Worm (Caenorhabditis elegans) whole organism, late embryonic: ENCODE data around the gene srx-114.

Source experiments
- C08G9.2 ChIP-seq: sonication (generic microtip); optimal IDR thresholded peaks from 2 replicates; lab custom pipeline; 2016; ENCODE audit warnings: mild to moderate bottlenecking, missing genetic modification characterization, moderate library complexity, missing compliant biosample characterization
- C38D4.7 ChIP-seq: fragments of 200-800 bp; sonication (Bioruptor generic); optimal IDR thresholded peaks from 2 replicates; lab custom pipeline; 2018; ENCODE audit warnings: mild to moderate bottlenecking, missing genetic modification characterization, moderate library complexity, missing compliant biosample characterization
- F13H6.1 ChIP-seq: sonication (generic microtip); optimal IDR thresholded peaks from 2 replicates; lab custom pipeline; 2016; ENCODE audit warnings: missing genetic modification characterization, missing compliant biosample characterization
- T23F11.4 ChIP-seq: fragments of 200-800 bp; sonication (Bioruptor generic); optimal IDR thresholded peaks from 2 replicates; lab custom pipeline; 2018; ENCODE audit warnings: mild to moderate bottlenecking, missing genetic modification characterization, missing compliant biosample characterization
- Y22D7AL.16 ChIP-seq: sonication (generic microtip); optimal IDR thresholded peaks from 2 replicates; lab custom pipeline; 2016; ENCODE audit warnings: missing genetic modification characterization, missing compliant biosample characterization
- ahr-1 ChIP-seq: sonication (generic microtip); optimal IDR thresholded peaks from 2 replicates; lab custom pipeline; 2016; ENCODE audit warnings: missing genetic modification characterization, missing compliant biosample characterization
- ama-1 ChIP-seq: fragments of 150-350 bp; optimal IDR thresholded peaks from 2 replicates; lab custom pipeline; 2014
- ceh-18 ChIP-seq: sonication (generic microtip); optimal IDR thresholded peaks from 2 replicates; lab custom pipeline; 2016; ENCODE audit warnings: missing genetic modification characterization, missing compliant biosample characterization
- ceh-24 ChIP-seq: sonication (generic microtip); optimal IDR thresholded peaks from 2 replicates; lab custom pipeline; 2016; ENCODE audit warnings: mild to moderate bottlenecking, missing genetic modification characterization, missing compliant biosample characterization
- ceh-34 ChIP-seq: sonication (generic microtip); optimal IDR thresholded peaks from 2 replicates; lab custom pipeline; 2016; ENCODE audit warnings: mild to moderate bottlenecking, missing genetic modification characterization, missing compliant biosample characterization
- ceh-48 ChIP-seq: sonication (generic microtip); optimal IDR thresholded peaks from 2 replicates; lab custom pipeline; 2016; ENCODE audit warnings: missing genetic modification characterization, inconsistent platforms, missing compliant biosample characterization
- ceh-9 ChIP-seq: sonication (generic microtip); optimal IDR thresholded peaks from 2 replicates; lab custom pipeline; 2016; ENCODE audit warnings: mild to moderate bottlenecking, missing genetic modification characterization, inconsistent platforms, missing compliant biosample characterization
- elt-4 ChIP-seq: sonication (generic microtip); optimal IDR thresholded peaks from 2 replicates; lab custom pipeline; 2016; ENCODE audit warnings: missing genetic modification characterization, missing compliant biosample characterization
- ets-4 ChIP-seq: sonication (generic microtip); optimal IDR thresholded peaks from 2 replicates; lab custom pipeline; 2016; ENCODE audit warnings: missing genetic modification characterization, missing compliant biosample characterization
- eyg-1 ChIP-seq: sonication (generic microtip); optimal IDR thresholded peaks from 2 replicates; lab custom pipeline; 2016; ENCODE audit warnings: missing genotype, missing genetic modification characterization, missing compliant biosample characterization
- gmeb-2 ChIP-seq: sonication (generic microtip); optimal IDR thresholded peaks from 2 replicates; lab custom pipeline; 2016; ENCODE audit warnings: missing genetic modification characterization, inconsistent platforms, missing compliant biosample characterization
- hlh-13 ChIP-seq: fragments of 200-800 bp; sonication (Bioruptor generic); optimal IDR thresholded peaks from 2 replicates; lab custom pipeline; 2018; ENCODE audit warnings: mild to moderate bottlenecking, missing genetic modification characterization, missing compliant biosample characterization
- hlh-15 ChIP-seq: sonication (generic microtip); optimal IDR thresholded peaks from 2 replicates; lab custom pipeline; 2016; ENCODE audit warnings: missing genetic modification characterization, missing compliant biosample characterization
- lin-11 ChIP-seq: fragments of 200-800 bp; sonication (Bioruptor generic); optimal IDR thresholded peaks from 2 replicates; lab custom pipeline; 2018; ENCODE audit warnings: mild to moderate bottlenecking, missing genetic modification characterization, missing compliant biosample characterization
- madf-2 ChIP-seq: sonication (generic microtip); optimal IDR thresholded peaks from 2 replicates; lab custom pipeline; 2017; ENCODE audit warnings: missing genetic modification characterization, missing compliant biosample characterization
- mec-3 ChIP-seq: sonication (generic microtip); optimal IDR thresholded peaks from 2 replicates; lab custom pipeline; 2016; ENCODE audit warnings: borderline replicate concordance, missing genetic modification characterization, missing compliant biosample characterization
- nfya-1 ChIP-seq: sonication (generic microtip); optimal IDR thresholded peaks from 2 replicates; lab custom pipeline; 2017; ENCODE audit warnings: missing genetic modification characterization, mild to moderate bottlenecking, missing compliant biosample characterization, antibody characterized with exemption, moderate library complexity
- nhr-11 ChIP-seq: fragments of 150-350 bp; optimal IDR thresholded peaks from 2 replicates; lab custom pipeline; 2014; ENCODE audit warnings: missing biosample characterization, missing genetic modification characterization
- nhr-232 ChIP-seq: sonication (generic microtip); optimal IDR thresholded peaks from 2 replicates; lab custom pipeline; 2016; ENCODE audit warnings: missing genetic modification characterization, missing compliant biosample characterization
- npax-4 ChIP-seq: sonication (generic microtip); optimal IDR thresholded peaks from 2 replicates; lab custom pipeline; 2016; ENCODE audit warnings: missing genetic modification characterization, missing compliant biosample characterization
- odd-2 ChIP-seq: sonication (generic microtip); optimal IDR thresholded peaks from 2 replicates; lab custom pipeline; 2017; ENCODE audit warnings: antibody characterized with exemption, mild to moderate bottlenecking, missing genetic modification characterization, missing compliant biosample characterization
- pha-2 ChIP-seq: sonication (generic microtip); optimal IDR thresholded peaks from 2 replicates; lab custom pipeline; 2017; ENCODE audit warnings: mild to moderate bottlenecking, missing genetic modification characterization, missing compliant biosample characterization
- pha-4 ChIP-seq: fragments of 150-350 bp; optimal IDR thresholded peaks from 2 replicates; lab custom pipeline; 2018; ENCODE audit warnings: missing biosample characterization, missing genetic modification reagents, missing genetic modification characterization
- pros-1 ChIP-seq: fragments of 150-350 bp; optimal IDR thresholded peaks from 2 replicates; lab custom pipeline; 2014; ENCODE audit warnings: missing biosample characterization, missing genetic modification reagents, missing genetic modification characterization
- ref-2 ChIP-seq: sonication (generic microtip); optimal IDR thresholded peaks from 2 replicates; lab custom pipeline; 2016; ENCODE audit warnings: missing genetic modification characterization, missing compliant biosample characterization
- rnt-1 ChIP-seq: sonication (generic microtip); optimal IDR thresholded peaks from 2 replicates; lab custom pipeline; 2016; ENCODE audit warnings: missing genetic modification characterization, missing compliant biosample characterization
- sdc-2 ChIP-seq: sonication (generic microtip); optimal IDR thresholded peaks from 2 replicates; lab custom pipeline; 2016; ENCODE audit warnings: missing genotype, missing genetic modification characterization, missing compliant biosample characterization
- sox-2 ChIP-seq: fragments of 200-800 bp; sonication (Bioruptor generic); IDR thresholded peaks from 2 replicates; pipeline ENCODE4 v1.3.6; 2022; ENCODE audit warnings: missing genetic modification reagents, missing genetic modification characterization, missing compliant biosample characterization
- syd-9 ChIP-seq: sonication (generic microtip); optimal IDR thresholded peaks from 2 replicates; lab custom pipeline; 2016; ENCODE audit warnings: mild to moderate bottlenecking, missing genetic modification characterization, moderate library complexity, missing compliant biosample characterization
- tbx-7 ChIP-seq: sonication (generic microtip); optimal IDR thresholded peaks from 2 replicates; lab custom pipeline; 2016; ENCODE audit warnings: missing genotype, missing genetic modification characterization, missing compliant biosample characterization
- ttx-3 ChIP-seq: sonication (generic microtip); optimal IDR thresholded peaks from 2 replicates; lab custom pipeline; 2016; ENCODE audit warnings: missing genetic modification reagents, missing genetic modification characterization, missing compliant biosample characterization
- unc-3 ChIP-seq, 2 experiments: fragments of 200-800 bp in 1 of 2; sonication (Bioruptor generic) in 1 of 2; sonication (generic microtip) in 1 of 2; conservative IDR thresholded peaks in 1 of 2; optimal IDR thresholded peaks in 1 of 2; 2 replicates each; pipeline versions ENCODE4 v1.3.6 to Lab custom; 2016 to 2022; ENCODE audit warnings: missing compliant biosample characterization in 2 of 2, missing genetic modification characterization in 2 of 2, missing genetic modification reagents in 1 of 2
- unc-42 ChIP-seq: sonication (generic microtip); optimal IDR thresholded peaks from 2 replicates; lab custom pipeline; 2016; ENCODE audit warnings: missing genotype, missing genetic modification characterization, missing compliant biosample characterization
- unc-86 ChIP-seq: sonication (generic microtip); optimal IDR thresholded peaks from 2 replicates; lab custom pipeline; 2016; ENCODE audit warnings: missing genetic modification characterization, missing compliant biosample characterization
- ztf-16 ChIP-seq: sonication (generic microtip); optimal IDR thresholded peaks from 2 replicates; lab custom pipeline; 2017; ENCODE audit warnings: missing genetic modification characterization, missing compliant biosample characterization

The srx-114 gene

ce11 chrII:5433069-5433468 lies at the start of gene srx-114:
Gene srx-114, minus strand, starts transcription at chrII:5433169.
- no peak for TF ChIP-seq pros-1 (tag; lab: Kevin White, UChicago)
- no peak for TF ChIP-seq hlh-15
- no peak for TF ChIP-seq hlh-13
- TF ChIP-seq rnt-1 (tag; lab: Kevin White, UChicago) = no peak
- TF ChIP-seq sox-2 (GFP tag; lab: Robert Waterston, UW) = no peak
- TF ChIP-seq ceh-18 (tag; lab: Kevin White, UChicago) = no peak
- no peak for TF ChIP-seq ceh-48
- no peak for TF ChIP-seq ets-4 (tag; lab: Kevin White, UChicago)
- no peak for TF ChIP-seq eyg-1
- TF ChIP-seq elt-4 (tag; lab: Kevin White, UChicago) = no peak
- no peak for TF ChIP-seq ztf-16 (tag; lab: Kevin White, UChicago)
- TF ChIP-seq Y22D7AL.16 (tag; lab: Kevin White, UChicago) = no peak
- no peak for TF ChIP-seq ceh-24 (tag; lab: Kevin White, UChicago)
- TF ChIP-seq madf-2 = no peak
- TF ChIP-seq nhr-11 (tag; lab: Kevin White, UChicago) = no peak
- TF ChIP-seq C08G9.2 (tag; lab: Kevin White, UChicago) = no peak
- no peak for TF ChIP-seq npax-4
- no peak for TF ChIP-seq nhr-232 (tag; lab: Kevin White, UChicago)
- no peak for TF ChIP-seq F13H6.1 (tag; lab: Kevin White, UChicago)

- TF ChIP-seq ceh-9 (tag; lab: Kevin White, UChicago) = no peak
- no peak for TF ChIP-seq ets-4 (tag; lab: Kevin White, UChicago)
- TF ChIP-seq ref-2 (tag; lab: Kevin White, UChicago) = no peak
- TF ChIP-seq pha-2 (tag; lab: Kevin White, UChicago) = no peak
- TF ChIP-seq sdc-2 = no peak
- no peak for TF ChIP-seq odd-2 (tag; lab: Kevin White, UChicago)
- no peak for TF ChIP-seq nhr-232 (tag; lab: Kevin White, UChicago)
- TF ChIP-seq ama-1 (lab: Kevin White, UChicago) = no peak
- TF ChIP-seq tbx-7 = no peak
- no peak for TF ChIP-seq eyg-1
- TF ChIP-seq ahr-1 (tag; lab: Kevin White, UChicago) = no peak
- TF ChIP-seq T23F11.4 (GFP tag; lab: Kevin White, UChicago) = no peak
- TF ChIP-seq lin-11 (tag; lab: Kevin White, UChicago) = no peak
These were observed 49.0 kb upstream of the srx-114 start, which contains the start of gene cal-8 for ce11 chrII:5481982-5482381. Gene cal-8, minus strand, starts transcription at chrII:5482041.

- TF ChIP-seq ceh-9 (tag; lab: Kevin White, UChicago) (no peak), unc-3 (GFP tag; conservative IDR thresholded peaks at IDR 0.05; lab: Robert Waterston, UW) (no peak), unc-3 (tag; optimal IDR thresholded peaks at IDR 0.05; lab: Kevin White, UChicago) (no peak), ceh-34 (tag; lab: Kevin White, UChicago) (no peak), nfya-1 (tag; lab: Kevin White, UChicago) (no peak), C38D4.7 (GFP tag; lab: Kevin White, UChicago) (no peak), ref-2 (tag; lab: Kevin White, UChicago) (no peak), eyg-1 (no peak)
These were observed 45.3 kb upstream of the srx-114 start, which contains the start of gene F56D1.1 for ce11 chrII:5478318-5478717. Gene F56D1.1, plus strand, starts transcription at chrII:5478618.

ce11 chrII:5474946-5475345 lies 42.0 kb upstream of the srx-114 start, which contains the start of gene ilcr-2:
Gene ilcr-2, plus strand, starts transcription at chrII:5475246.
- TF ChIP-seq ceh-48 (no peak), syd-9 (tag; lab: Kevin White, UChicago) (no peak), sox-2 (GFP tag; lab: Robert Waterston, UW) (no peak), C38D4.7 (GFP tag; lab: Kevin White, UChicago) (no peak), rnt-1 (tag; lab: Kevin White, UChicago) (no peak)

- TF ChIP-seq ets-4 (tag; lab: Kevin White, UChicago) = no peak
- TF ChIP-seq odd-2 (tag; lab: Kevin White, UChicago) = no peak
- TF ChIP-seq unc-42 = peak; percentile 53
- no peak for TF ChIP-seq pha-4 (tag; lab: Kevin White, UChicago)
- no peak for TF ChIP-seq mec-3 (tag; lab: Kevin White, UChicago)
- TF ChIP-seq gmeb-2 (tag; lab: Kevin White, UChicago) = no peak
- TF ChIP-seq madf-2 = no peak
- no peak for TF ChIP-seq ceh-24 (tag; lab: Kevin White, UChicago)
- TF ChIP-seq ttx-3 (tag; lab: Kevin White, UChicago) = no peak
- no peak for TF ChIP-seq sox-2 (GFP tag; lab: Robert Waterston, UW)
- TF ChIP-seq nhr-11 (tag; lab: Kevin White, UChicago) = no peak
- peak; percentile 1 for TF ChIP-seq unc-86
- TF ChIP-seq, all 69 proteins: peak for 2
These were observed 41.0 kb upstream of the srx-114 start, which contains the start of gene mrps-16 for ce11 chrII:5473946-5474423. Gene mrps-16, plus strand, starts transcription at chrII:5474373.
